Fruit fly (Drosophila melanogaster): ENCODE measurements around the gene CG13484.
A peak's percentile ranks its signal among the peaks of the same experiment; 100 is the strongest.

The CG13484 gene

DNA sequence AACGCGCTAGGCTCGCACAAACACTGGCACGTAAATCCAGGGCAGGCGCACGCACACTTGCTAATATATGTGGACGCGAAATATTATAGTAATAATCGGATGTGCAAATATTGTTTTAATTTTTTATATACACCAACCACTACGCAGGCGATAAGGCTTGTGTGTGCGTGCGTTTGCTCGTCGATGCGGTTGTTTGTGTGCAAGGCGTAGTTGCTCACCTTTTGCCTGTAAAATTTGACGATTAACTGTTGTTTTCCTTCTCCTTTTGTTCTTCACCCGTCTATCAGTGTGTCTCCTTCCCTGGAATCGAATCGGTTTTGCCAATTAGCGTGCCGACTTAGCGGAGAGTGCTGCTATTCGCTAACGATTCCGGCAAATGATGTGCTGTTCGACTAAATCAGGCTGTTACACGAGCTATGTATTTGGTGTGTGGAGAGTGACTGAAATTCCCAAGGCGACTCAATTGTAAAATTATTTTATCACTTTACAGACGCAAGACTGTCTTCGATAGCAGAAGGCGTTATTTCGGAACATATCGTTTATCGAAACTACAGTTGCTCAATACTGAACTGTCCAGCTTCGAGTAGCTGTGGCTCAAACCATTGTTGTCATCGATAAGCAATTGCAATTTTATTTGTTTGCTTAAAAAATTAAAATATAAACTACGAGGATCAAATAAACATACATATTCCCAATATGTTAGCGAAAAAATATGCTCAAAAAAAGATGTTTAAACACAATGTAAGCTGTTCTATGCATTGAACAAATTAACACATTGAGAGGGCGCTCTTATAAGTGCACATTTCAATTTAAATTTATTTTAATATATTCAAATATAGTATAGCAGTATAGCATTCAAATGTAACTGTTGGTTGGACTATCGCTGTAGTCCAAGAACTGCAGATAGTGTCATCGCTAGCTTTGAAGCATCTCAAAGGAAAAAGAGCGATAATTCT, 21.4 kb downstream of the CG13484 start, which contains the start of the genes CG6650 and endos (continued):
- no peak for TF ChIP-seq CG8632 (GFP tag; optimal IDR thresholded peaks at IDR 0.05)
- TF ChIP-seq Met (GFP tag; optimal IDR thresholded peaks at IDR 0.05): peak; percentile 11
- peak; percentile 19 for TF ChIP-seq CG6163 (GFP tag; IDR thresholded peaks at IDR 0.05)
- TF ChIP-seq Ets21C (GFP tag; optimal IDR thresholded peaks at IDR 0.05): no peak
- TF ChIP-seq CG16779 (tag; optimal IDR thresholded peaks at IDR 0.05): peak; percentile 65
- TF ChIP-seq dac (GFP tag; optimal IDR thresholded peaks at IDR 0.05): peak; percentile 4
- no peak for TF ChIP-seq CG4318 (GFP tag; optimal IDR thresholded peaks at IDR 0.05)
- peak; percentile 25 for TF ChIP-seq dsx (GFP tag; optimal IDR thresholded peaks at IDR 0.05; ENCODE audit: poor library complexity, severe bottlenecking)
- no peak; the same call in 1 of the 2 replicates for TF ChIP-seq CG11294 (GFP tag; IDR thresholded peaks at IDR 0.05)
- TF ChIP-seq Hr4 (GFP tag; optimal IDR thresholded peaks at IDR 0.05): peak; percentile 44

DNA sequence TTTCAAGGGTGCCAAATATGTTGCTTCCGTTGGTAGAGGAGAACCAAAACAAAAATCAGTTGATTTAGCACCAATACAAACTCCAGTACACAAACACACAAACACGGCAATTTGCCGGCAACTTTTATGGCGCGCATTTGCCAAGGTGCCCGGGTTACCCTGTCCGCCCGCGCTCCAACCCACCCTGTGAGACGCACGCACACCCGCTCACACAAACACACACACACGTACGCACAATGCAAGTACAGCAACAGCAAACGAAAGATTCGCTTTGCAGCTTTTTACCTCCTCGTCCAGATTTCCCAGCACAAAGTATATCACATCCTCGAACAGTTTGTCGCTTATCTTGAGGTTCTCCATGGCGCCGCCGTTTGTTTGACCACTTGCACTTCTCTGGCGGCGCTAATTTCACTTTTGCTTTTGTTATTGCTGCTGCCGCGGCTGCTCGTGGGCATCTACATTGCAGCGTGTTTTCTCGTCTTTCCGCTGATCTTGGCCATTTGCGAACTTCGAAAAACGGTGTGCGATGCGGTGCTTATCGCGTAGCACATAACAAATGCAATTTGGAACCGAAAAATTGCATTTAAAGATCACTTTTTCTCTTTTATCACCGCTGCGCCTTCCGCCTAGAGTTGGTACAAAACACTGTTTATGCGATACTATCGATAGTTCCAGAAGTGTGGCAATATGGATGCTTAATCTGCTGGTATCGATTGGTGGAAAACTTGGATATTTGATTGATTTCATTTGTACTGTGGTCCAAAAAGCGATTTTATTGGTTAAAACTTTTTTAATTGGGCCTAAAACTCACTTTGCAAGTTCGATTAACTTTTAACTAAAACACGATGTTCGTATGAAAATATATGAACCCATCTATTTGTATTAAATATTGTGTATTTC, 24.1 kb downstream of the CG13484 start, which contains the start of gene Ptip:
TSS of gene Ptip (minus strand) at position 637 of the 900 bp plus-strand sequence.
- TF ChIP-seq CG15336 (GFP tag; IDR thresholded peaks at IDR 0.05): peak; percentile 36; the same call in 1 of the 2 replicates
- TF ChIP-seq CG8632 (GFP tag; optimal IDR thresholded peaks at IDR 0.05): peak; percentile 19
- peak; percentile 31 for TF ChIP-seq Sox14 (GFP tag; optimal IDR thresholded peaks at IDR 0.05)
- TF ChIP-seq CG10631 (GFP tag; optimal IDR thresholded peaks at IDR 0.05): no peak
- peak; percentile 39; the same call in 1 of the 3 replicates for TF ChIP-seq eg (GFP tag; IDR thresholded peaks at IDR 0.05)
- peak; percentile 15 for TF ChIP-seq Eip78C (GFP tag)
- TF ChIP-seq fd85E (GFP tag; optimal IDR thresholded peaks at IDR 0.05): peak; percentile 15
- no peak for TF ChIP-seq CG7368 (GFP tag; optimal IDR thresholded peaks at IDR 0.05)
- TF ChIP-seq achi (GFP tag; optimal IDR thresholded peaks at IDR 0.05): peak; percentile 36
- TF ChIP-seq fkh (GFP tag; optimal IDR thresholded peaks at IDR 0.05): peak; percentile 62
- no peak for TF ChIP-seq CG6808 (GFP tag; optimal IDR thresholded peaks at IDR 0.05)
- TF ChIP-seq dac (GFP tag; optimal IDR thresholded peaks at IDR 0.05): peak; percentile 30
- TF ChIP-seq OdsH (GFP tag; optimal IDR thresholded peaks at IDR 0.05): no peak
- peak; percentile 78 for TF ChIP-seq CG6163 (GFP tag; IDR thresholded peaks at IDR 0.05)
- TF ChIP-seq esn (GFP tag; optimal IDR thresholded peaks at IDR 0.05): peak; percentile 46
- TF ChIP-seq CG3919 (GFP tag; optimal IDR thresholded peaks at IDR 0.05): peak; percentile 77
- TF ChIP-seq CG8119 (GFP tag; IDR thresholded peaks at IDR 0.05): 0 out of 3 replicates have a peak, but pooled peaks have one; percentile 19
- TF ChIP-seq Blimp-1 (GFP tag; optimal IDR thresholded peaks at IDR 0.05): peak; percentile 96
- TF ChIP-seq CG6792 (GFP tag; optimal IDR thresholded peaks at IDR 0.05): peak; percentile 30

DNA sequence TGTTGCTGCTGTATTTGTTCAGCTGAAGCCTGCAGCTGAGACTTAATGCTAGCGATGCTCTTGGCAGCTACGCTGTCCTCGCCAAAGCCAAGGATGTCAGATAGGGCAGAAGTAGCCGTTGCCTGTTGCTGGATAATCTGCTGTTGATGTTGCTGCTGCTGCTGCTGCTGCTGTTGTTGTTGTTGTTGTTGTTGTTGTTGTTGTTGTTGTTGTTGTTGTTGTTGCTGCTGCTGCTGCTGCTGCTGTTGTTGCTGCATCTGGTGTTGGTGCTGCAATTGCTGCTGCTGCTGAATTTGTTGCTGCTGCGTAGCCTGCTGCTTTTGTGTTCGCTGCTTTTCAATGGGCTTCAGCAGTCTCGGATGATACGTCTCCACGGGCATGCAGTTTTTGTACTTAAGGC, 25.3 kb downstream of the CG13484 start:
- no peak for TF ChIP-seq acj6 (GFP tag; optimal IDR thresholded peaks at IDR 0.05)
- no peak for TF ChIP-seq lz (GFP tag; optimal IDR thresholded peaks at IDR 0.05)
- no peak for TF ChIP-seq Eip78C (GFP tag)
- TF ChIP-seq Hr38 (GFP tag; optimal IDR thresholded peaks at IDR 0.05): no peak
- TF ChIP-seq CG1621 (tag; optimal IDR thresholded peaks at IDR 0.05): no peak
- no peak for TF ChIP-seq Ets21C (GFP tag; optimal IDR thresholded peaks at IDR 0.05)
- TF ChIP-seq CG34406 (GFP tag; optimal IDR thresholded peaks at IDR 0.05): no peak
- TF ChIP-seq Eip93F (GFP tag; optimal IDR thresholded peaks at IDR 0.05): no peak
- no peak for TF ChIP-seq achi (GFP tag; optimal IDR thresholded peaks at IDR 0.05)
- TF ChIP-seq CG8319 (GFP tag; optimal IDR thresholded peaks at IDR 0.05): no peak
